Fruit fly (Drosophila melanogaster): ENCODE data around the gene Cyp28d2.

Cyp28d2 gene

DNA sequence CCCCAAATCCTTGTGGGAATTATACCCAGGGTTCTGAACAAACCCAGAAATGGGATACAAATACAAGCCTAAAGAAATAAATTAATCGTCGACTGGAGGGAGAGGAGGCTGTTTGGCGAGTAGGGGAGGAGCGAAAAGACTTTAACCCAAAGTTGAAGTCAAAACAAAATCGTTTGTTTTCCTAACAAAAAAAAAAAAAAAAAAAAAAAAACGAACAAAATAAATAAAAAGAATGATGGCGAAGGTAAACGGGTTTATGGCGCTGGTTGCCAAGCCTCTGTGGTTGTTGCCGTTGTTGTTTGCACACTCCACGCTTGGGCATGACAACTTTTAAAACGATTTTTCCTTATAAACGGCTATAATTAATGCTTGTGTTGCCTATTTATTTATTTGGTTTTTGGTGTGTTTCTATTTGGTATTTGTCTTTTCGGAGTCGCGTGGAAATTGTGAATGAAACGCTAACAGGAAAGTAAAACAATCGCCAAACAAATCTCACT, 21.6 kb downstream of the Cyp28d2 start:
- TF ChIP-seq CTCF (optimal IDR thresholded peaks at IDR 0.05) (no peak), CG8478 (optimal IDR thresholded peaks at IDR 0.05) (no peak)

DNA sequence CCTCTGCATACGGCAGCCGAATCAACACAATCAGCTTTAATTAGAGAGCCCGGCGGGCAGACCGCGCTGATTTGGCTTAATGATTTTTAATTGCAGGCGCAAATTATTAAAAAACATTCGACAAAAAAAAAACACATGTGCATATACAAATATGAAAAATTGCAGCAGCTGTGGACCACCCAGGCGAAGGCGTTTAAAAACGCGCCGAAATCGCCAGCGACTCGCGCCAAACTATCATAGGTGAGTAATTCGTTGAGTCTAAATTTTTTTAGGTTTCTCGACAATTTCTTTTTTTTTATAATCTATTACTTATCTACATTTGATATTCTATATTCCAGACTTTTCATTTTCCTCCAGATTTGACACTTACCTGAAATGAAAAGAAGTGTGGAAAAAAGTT, 22.2 kb downstream of the Cyp28d2 start:
- no peak for TF ChIP-seq CTCF (optimal IDR thresholded peaks at IDR 0.05)
- no peak for TF ChIP-seq CG8478 (optimal IDR thresholded peaks at IDR 0.05)

DNA sequence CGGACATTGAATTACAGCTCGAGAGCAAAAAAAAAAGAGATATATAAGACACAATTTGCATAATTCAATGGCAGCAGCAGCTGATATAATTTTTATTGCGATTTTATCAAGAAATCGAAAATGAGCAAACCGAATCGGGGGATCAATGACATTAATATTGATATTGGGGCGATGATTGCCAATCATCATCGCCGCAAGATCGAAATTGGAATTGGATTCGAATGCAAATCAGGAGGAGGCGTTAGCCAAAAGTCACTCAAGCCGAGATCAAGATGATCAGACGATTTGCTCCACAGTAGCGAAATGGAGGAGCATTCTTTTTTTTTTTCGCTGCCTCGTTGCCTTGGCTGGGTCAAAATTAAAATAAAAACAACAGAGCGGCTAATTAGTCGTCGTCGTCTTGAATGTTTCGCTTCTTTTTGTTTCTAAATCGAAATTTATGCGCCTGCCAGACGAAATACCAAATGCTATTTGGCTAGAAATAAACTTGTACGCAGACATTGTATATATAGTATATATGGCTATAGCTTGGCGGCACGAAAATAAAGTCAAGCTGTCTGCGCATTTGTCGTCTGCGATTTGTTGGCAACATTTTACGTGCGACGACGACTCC, 22.8 kb downstream of the Cyp28d2 start:
- TF ChIP-seq CTCF (optimal IDR thresholded peaks at IDR 0.05) (no peak), CG8478 (optimal IDR thresholded peaks at IDR 0.05) (no peak)

DNA sequence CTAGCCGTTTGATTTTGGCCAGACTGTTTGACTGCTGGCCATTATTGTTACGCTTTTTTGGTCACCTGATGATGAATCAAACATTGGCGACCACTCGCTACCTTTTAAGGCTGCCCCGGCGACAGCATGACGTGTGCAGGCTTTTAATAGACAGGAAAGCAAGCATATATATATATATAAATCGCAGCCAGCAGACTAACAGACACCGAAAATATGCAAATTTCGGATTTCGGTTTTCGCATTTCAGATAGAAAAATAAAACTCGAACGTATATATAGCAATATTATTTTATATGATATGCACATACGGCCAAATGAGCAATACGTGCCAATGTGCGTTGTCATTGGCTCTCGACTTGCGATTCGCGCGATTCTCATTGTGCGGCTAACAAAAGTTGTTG, 23.7 kb downstream of the Cyp28d2 start:
- no peak for TF ChIP-seq CG8478 (optimal IDR thresholded peaks at IDR 0.05)
- TF ChIP-seq CTCF (optimal IDR thresholded peaks at IDR 0.05) = no peak

DNA sequence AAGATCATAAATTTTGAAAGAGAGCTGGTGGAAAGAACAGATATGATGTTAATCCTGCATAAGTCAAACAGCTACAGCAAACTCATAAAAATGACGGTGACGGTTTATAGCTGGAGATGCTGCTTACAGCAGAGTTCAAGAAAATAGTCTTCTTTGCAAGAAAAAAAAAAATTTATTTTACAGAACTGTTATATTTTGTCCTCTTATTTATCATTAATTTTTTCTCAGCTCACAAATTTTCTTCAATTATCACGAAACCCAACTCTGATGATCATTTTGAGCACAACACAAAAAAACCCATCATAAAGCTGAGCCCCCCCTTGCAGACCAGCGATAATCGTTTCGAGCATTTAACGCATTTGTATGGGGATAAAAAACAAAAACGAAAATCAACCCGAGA, 24.4 kb downstream of the Cyp28d2 start:
- no peak for TF ChIP-seq CG8478 (optimal IDR thresholded peaks at IDR 0.05)

DNA sequence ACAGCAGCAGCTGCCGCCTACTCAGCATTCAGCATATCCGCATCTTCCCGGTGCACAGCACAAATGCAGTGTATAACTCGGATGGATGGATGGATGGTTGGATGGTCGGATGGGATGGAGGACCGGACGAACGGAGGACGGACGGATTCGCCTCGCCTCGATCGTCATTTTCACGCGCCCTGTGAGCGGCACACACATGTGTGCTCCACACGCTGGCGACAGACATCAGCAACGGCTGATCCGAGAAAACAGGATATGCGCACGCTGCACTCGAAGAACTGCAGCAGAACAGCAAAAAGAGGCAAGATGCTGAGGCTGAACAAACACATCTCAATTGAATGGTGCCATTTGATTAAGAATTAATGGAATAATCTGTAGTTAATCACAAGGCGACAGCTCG, 25.1 kb downstream of the Cyp28d2 start:
- TF ChIP-seq CG8478 (optimal IDR thresholded peaks at IDR 0.05) = no peak

DNA sequence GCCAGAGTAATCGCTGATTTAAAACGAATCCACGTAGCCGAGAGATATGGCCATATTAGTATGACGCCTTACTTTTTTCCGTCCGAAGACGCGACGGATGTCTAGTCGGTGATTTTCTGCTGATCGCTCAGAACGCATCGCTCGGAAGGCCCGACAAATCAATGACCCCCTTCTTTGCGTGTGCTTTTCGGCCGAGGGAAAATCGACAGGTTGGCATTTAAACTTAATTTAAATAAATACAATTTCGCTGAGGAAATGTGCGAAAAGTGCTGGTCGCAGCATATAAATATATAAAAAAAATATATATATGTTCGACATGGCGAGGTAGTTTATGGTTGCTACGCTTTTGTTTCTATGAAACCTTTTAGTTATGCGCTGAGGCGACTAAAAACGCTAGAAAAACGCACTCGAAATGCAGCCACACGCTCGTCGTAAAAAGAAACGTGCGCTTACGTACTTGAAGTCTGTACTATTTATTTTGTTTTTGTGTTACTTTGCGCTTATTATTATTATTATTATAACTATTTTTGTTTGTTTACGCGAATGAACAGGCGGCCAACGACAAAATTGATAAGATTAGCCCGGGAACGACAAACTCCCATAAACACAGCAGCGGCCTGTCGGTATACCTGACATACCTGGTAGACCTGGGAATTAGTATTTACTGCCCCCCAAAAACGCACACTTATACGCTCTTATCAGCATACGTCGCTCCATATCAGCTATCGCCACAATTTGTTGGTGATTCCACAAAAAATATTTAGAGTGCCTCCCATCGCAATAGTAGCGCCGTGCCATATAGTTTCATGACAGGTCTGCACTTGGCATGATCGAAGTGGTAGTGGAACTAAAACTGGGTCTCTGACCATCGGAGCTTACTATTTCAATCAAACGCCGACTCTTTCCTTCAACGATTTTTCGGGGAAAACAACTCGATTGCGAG, 26.2 kb downstream of the Cyp28d2 start:
- no peak for TF ChIP-seq CTCF (optimal IDR thresholded peaks at IDR 0.05)
- no peak for TF ChIP-seq CG8478 (optimal IDR thresholded peaks at IDR 0.05)

DNA sequence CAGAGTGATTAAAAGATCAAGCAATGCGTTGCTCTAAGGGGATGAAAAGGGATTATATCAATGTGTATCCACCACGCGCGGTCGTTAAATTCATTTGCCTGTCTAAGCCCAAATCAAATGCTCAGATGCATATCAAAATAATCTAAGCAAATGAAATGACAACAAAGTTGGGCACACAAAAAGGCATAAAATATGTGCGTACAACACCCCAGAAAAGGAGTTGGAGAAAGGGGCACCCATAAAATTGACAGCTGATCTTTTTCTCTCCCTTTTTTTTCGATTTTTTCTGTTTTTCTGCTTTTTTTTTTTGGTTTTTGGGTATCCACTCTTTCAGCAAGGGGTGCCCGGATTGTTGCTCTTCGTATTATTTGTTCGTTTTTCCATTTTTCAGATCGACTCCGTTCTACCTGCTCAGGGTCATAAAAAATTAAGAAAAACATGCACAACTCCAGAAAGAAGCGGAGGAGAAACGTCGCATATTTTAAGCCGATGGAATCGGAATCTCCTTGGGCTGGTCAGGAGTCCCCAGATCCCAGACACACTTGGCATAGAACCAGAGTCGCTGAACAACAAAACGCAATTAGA, 27.7 kb downstream of the Cyp28d2 start:
- no peak for TF ChIP-seq CTCF (optimal IDR thresholded peaks at IDR 0.05)
- no peak for TF ChIP-seq CG8478 (optimal IDR thresholded peaks at IDR 0.05)

DNA sequence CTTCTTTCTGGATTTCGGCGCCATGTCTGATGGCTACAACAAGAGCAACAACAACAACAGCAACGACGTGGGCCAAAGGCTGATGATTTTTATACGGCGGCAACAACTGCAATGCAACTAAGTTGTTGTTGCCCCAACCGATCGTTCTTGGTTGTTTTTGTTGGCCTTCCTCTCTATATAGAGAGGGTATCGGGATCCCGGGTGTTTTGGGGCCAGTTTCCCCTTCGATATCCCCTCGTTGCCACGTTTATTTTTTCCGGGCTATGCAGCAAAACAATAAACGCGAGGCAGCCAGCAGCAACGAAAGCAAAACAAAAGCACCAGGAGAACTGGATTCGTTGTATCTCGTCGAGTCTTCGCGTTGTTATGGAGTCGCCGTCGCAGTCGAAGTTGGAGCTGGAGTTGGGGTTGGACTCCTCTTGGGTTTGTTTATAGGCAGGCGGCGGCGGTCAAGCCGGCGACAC, 29.3 kb downstream of the Cyp28d2 start:
- no peak for TF ChIP-seq CG8478 (optimal IDR thresholded peaks at IDR 0.05)
- no peak for TF ChIP-seq CTCF (optimal IDR thresholded peaks at IDR 0.05)

DNA sequence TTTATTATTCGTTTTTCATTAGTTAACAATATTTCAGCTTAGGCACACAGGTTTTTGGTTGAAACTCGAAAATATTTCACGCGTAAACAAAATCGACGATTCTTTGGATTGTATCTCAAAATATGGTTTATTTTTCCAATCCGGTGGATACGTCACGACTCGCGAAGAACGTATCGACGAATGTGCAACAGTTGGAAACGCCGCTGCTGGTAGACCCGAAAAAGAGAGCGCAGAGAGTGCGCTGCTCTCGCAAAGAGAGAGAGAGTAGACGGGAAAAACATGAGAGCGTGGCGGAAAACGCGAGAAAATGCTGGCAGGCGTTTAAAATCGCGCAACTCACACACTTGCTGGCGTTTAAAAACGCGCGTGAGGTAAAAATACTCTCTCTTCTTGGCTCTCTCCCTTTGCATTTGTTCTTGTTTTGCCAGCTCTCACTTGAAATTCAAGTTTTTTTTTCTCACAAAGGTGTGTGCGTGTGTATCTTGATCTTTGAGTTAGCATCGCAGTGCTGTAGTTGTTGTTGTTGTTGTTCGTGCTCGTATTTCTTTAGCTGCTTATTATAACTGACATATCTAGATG, 30.2 kb downstream of the Cyp28d2 start:
- no peak for TF ChIP-seq CG8478 (optimal IDR thresholded peaks at IDR 0.05)
- TF ChIP-seq CTCF (optimal IDR thresholded peaks at IDR 0.05) = no peak

DNA sequence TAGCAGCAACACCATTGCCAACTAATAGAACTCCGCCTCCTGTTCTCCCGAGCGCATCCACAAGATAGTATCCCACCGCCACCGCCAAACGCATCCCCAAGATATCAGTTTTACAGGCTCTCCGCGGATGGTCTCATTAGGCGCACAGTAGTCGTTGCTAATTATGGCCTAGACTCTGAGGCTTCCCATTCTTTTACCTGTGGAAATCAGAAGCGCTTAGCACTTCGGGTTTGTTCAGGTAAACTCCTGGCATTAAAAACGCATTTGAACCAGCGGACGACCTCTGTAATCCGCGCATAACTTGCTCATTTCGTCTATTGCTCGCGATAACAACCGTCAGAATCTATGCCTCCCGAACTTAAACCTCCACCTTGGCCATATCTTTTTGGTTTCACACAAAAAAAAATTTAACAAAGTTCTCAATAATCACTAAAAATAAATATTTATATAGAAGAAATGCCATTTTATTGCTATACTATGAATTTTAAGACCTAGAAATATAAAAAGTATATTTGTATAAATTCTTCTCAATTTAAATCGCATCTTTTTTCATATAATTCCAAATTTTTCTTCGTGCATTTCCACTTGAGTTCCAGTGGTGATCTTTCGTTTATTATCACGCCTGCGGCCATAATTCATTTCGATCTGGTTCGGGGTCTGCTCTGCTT, 31.0 kb downstream of the Cyp28d2 start:
- no peak for TF ChIP-seq CG8478 (optimal IDR thresholded peaks at IDR 0.05)
- no peak for TF ChIP-seq CTCF (optimal IDR thresholded peaks at IDR 0.05)

DNA sequence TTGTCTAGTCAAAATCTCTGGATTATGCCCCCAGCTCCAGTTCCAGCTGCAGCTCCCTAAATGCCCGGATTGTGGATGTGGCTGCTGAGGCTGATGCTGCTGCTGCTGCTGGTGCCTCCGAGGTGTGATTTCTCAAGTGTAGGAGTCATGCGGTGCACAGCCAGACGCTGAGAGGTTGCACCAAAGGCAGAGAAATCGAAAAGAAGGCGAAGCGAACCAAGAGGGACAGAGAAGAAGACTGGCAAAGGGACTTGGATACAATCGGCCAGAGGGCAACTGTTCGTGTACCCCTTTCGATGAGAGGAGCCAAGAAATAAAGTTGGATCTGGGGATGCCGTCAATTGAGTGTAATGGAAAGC, 31.5 kb downstream of the Cyp28d2 start:
- no peak for TF ChIP-seq CG8478 (optimal IDR thresholded peaks at IDR 0.05)
- no peak for TF ChIP-seq CTCF (optimal IDR thresholded peaks at IDR 0.05)

DNA sequence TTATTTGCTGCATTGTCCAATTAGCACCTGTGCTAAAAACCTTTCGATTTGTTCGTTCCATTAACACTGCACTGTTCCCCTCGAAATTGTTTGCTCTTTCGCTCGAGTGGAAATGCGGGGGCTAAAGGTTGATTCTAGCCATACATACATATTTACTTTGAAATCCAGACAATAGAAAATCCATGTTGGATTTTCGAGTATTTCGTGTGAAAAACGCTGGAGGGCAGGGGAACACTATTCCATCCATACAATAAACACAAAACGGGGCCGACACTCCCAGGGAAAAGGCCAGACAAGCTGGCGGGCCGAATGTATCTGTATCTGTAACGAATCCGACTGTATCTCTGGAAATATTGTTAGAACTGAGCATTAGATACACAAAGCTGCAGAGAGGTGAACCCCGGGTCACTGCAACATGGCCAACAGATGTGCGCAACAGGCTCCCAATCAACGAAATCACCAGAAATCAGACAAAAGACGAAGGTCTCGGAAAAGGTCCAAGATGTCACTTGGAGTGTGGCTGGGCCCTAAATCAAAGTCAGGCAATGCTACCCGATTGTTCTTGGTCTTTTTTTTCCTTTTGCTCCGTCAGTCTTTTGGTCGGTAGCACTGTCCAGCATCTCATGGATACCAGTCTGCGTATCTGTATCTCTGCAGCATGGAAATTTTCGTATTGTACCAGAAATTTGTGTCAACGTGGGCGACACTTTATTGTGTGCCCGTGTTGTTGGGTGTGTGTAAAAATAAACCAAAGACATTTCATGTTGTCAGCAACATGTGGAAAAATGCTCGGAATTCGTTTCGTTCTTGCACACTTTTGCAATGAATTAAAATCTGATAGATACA, 32.6 kb downstream of the Cyp28d2 start:
- TF ChIP-seq CTCF (optimal IDR thresholded peaks at IDR 0.05) = no peak
- TF ChIP-seq CG8478 (optimal IDR thresholded peaks at IDR 0.05) = no peak

DNA sequence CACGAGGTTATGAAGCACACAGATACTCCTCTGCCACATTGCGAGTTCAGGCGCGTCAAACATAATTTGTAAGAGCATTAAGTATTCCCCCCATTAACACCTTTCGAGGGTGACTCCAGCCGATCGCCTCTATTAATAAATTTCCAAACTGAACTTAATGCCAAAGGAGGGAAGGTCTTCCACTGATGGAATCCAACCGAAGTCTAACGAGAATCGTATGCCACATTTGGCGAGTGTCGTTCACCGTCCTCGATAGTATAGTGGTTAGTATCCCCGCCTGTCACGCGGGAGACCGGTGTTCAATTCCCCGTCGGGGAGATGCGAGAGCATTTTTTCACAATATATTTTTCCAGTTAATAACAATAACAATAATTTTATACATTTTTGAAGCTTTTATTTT, 33.5 kb downstream of the Cyp28d2 start:
- no peak for TF ChIP-seq CG8478 (optimal IDR thresholded peaks at IDR 0.05)
- TF ChIP-seq CTCF (optimal IDR thresholded peaks at IDR 0.05) = no peak

Data from S2 (cell line).